Worm (Caenorhabditis elegans) whole organism, L2 larva: ENCODE measurements around the gene nspc-18.
"Not testable (repeated sequence)": the region's sequence is repeated elsewhere in the genome, so short reads cannot be mapped to it uniquely, and the experiment has no call there.

Experiments
- F13H6.1 ChIP-seq: sonication (generic microtip); optimal IDR thresholded peaks from 2 replicates; lab custom pipeline; 2016; ENCODE audit warnings: missing genetic modification characterization, missing compliant biosample characterization
- egl-27 ChIP-seq: sonication (generic microtip); optimal IDR thresholded peaks from 3 replicates; lab custom pipeline; 2017; ENCODE audit warnings: missing biosample characterization, missing genetic modification reagents, missing genetic modification characterization
- elt-1 ChIP-seq: fragments of 150-350 bp; optimal IDR thresholded peaks from 2 replicates; lab custom pipeline; 2014; ENCODE audit warnings: missing biosample characterization, missing genetic modification characterization
- fos-1 ChIP-seq: fragments of 150-350 bp; optimal IDR thresholded peaks from 2 replicates; lab custom pipeline; 2014; ENCODE audit warnings: missing biosample characterization, missing genetic modification characterization
- gmeb-1 ChIP-seq: fragments of 150-350 bp; optimal IDR thresholded peaks from 2 replicates; lab custom pipeline; 2014; ENCODE audit warnings: missing biosample characterization, missing genetic modification characterization
- lin-13 ChIP-seq: fragments of 150-350 bp; optimal IDR thresholded peaks from 2 replicates; lab custom pipeline; 2014; ENCODE audit warnings: missing biosample characterization, missing genetic modification reagents, missing genetic modification characterization
- lin-39 ChIP-seq: fragments of 150-350 bp; optimal IDR thresholded peaks from 2 replicates; lab custom pipeline; 2014; ENCODE audit warnings: missing biosample characterization, missing genetic modification reagents, missing genetic modification characterization
- nhr-11 ChIP-seq: fragments of 150-350 bp; optimal IDR thresholded peaks from 2 replicates; lab custom pipeline; 2014; ENCODE audit warnings: missing biosample characterization, missing genetic modification characterization
- unc-62 ChIP-seq: fragments of 150-350 bp; optimal IDR thresholded peaks from 2 replicates; lab custom pipeline; 2014; ENCODE audit warnings: missing biosample characterization, missing genetic modification reagents, missing genetic modification characterization

DNA sequence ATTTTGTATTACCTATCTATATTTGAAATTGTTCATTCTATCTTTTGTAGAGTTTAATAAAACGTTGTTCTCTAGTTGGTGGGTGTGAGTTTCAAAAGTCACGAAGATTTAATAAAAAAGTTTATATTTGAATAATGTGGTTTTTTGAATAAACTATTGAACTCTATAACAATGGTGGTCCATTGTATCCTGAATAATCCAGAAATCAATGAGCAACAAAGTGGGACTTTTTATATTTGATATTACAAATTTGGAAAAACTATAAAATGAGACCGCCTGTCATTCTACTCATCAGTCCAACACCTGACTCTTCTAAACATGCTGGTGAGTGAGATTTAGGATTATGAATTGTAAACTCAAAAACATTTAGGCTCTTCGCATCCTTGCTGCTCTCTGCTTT is 940 bp upstream of the nspc-18 start, which contains the start of gene nspc-19:
- not testable (repeated sequence) for TF ChIP-seq fos-1; egl-27 (tag; lab: Kevin White, UChicago); lin-13 (GFP tag; lab: Kevin White, UChicago); unc-62 (GFP tag; lab: Kevin White, UChicago); gmeb-1; elt-1 (tag; lab: Kevin White, UChicago); nhr-11; F13H6.1; lin-39 (tag; lab: Kevin White, UChicago)
